Worm (Caenorhabditis elegans): ENCODE data around the gene M163.21.

The M163.21 gene

DNA sequence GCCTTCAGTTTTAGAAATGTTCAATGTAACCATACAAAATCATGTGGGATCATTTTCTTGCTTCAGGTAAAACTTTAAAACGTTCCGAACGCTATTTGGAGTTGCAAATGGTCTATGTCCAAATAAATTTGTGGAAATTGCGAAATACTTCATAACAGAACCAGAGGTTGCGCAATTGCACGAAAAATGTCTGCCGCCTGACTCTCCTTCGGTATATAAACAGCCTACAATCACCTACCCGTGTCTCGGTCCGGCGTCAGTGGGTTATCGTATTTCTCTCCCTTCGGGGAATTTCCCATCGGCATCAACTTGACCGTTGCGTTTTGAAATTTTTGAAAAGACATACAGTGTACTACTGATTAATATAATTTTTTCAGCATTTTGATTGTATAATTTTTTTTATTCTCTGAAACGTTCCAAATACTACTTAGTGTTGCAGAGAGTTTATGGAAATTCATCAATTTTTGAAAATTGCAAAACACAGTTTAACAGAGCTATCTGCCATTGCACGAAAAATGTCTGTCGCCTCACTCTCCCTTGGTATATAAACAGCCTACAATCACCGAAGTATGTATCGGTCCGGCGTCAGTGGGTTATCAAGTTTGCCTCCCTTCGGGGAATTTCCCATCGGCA, 10.1 kb downstream of the M163.21 start (continued):
- TF ChIP-seq nhr-48 (tag; optimal IDR thresholded peaks at IDR 0.05), result peak; percentile 47
- no peak for TF ChIP-seq aly-2 (tag; optimal IDR thresholded peaks at IDR 0.05)
- peak; percentile 85 for TF ChIP-seq aha-1 (tag)
- no peak for TF ChIP-seq mes-2 (tag; optimal IDR thresholded peaks at IDR 0.05; ENCODE audit: poor library complexity, severe bottlenecking)
- peak; percentile 92 for TF ChIP-seq ztf-7 (tag; optimal IDR thresholded peaks at IDR 0.05)
- TF ChIP-seq mdl-1 (tag; optimal IDR thresholded peaks at IDR 0.05), result peak in 1 of 2 experiments; percentile 1
- TF ChIP-seq ceh-32 (tag; optimal IDR thresholded peaks at IDR 0.05; ENCODE audit: poor library complexity), result no peak

DNA sequence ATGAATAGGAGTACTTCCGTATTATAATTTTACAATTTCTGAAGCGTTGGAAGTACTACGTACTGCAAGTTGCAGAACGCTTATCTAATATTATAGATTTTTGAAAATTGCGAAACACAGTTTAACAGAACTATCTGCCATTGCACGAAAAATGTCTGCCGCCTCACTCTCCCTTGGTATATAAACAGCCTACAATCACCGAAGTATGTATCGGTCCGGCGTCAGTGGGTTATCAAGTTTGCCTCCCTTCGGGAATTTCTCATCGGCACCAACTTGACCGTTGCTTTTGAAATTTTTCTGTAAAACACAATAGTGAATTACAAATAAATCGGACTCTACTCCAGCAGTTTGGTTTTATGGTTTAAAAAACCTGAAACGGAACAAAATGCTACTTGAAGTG, 10.7 kb downstream of the M163.21 start:
- TF ChIP-seq pqm-1 (tag; optimal IDR thresholded peaks at IDR 0.05), result no peak
- no peak for TF ChIP-seq vab-7 (GFP tag; IDR thresholded peaks at IDR 0.05)
- TF ChIP-seq lin-29 (GFP tag; IDR thresholded peaks at IDR 0.05), result no peak
- no peak for TF ChIP-seq ztf-7 (tag; optimal IDR thresholded peaks at IDR 0.05)
- TF ChIP-seq set-16 (GFP tag; IDR thresholded peaks at IDR 0.05), result no peak
- TF ChIP-seq nhr-237 (tag; optimal IDR thresholded peaks at IDR 0.05), result no peak
- TF ChIP-seq duxl-1 (tag; optimal IDR thresholded peaks at IDR 0.05; ENCODE audit: poor library complexity), result no peak
- TF ChIP-seq arid-1 (GFP tag; conservative IDR thresholded peaks at IDR 0.05), result no peak
- no peak for TF ChIP-seq ces-1 (GFP tag; optimal IDR thresholded peaks at IDR 0.05)
- no peak; the same call in 1 of the 2 replicates for TF ChIP-seq lin-38 (GFP tag; IDR thresholded peaks at IDR 0.05)
- TF ChIP-seq snpc-4 (tag; optimal IDR thresholded peaks at IDR 0.05), result peak; percentile 76
- TF ChIP-seq hlh-30 (tag; optimal IDR thresholded peaks at IDR 0.05; ENCODE audit: insufficient read depth), result no peak
- no peak for TF ChIP-seq skn-1 (tag; optimal IDR thresholded peaks at IDR 0.05)
- no peak for TF ChIP-seq sdz-12 (GFP tag; optimal IDR thresholded peaks at IDR 0.05)
- peak; percentile 27 for TF ChIP-seq dve-1 (tag; optimal IDR thresholded peaks at IDR 0.05; ENCODE audit: insufficient read depth)
- no peak for TF ChIP-seq mxl-2 (GFP tag; conservative IDR thresholded peaks at IDR 0.05)
- TF ChIP-seq ceh-44 (GFP tag; IDR thresholded peaks at IDR 0.05), result 0 out of 2 replicates have a peak, but pooled peaks have one; percentile 20
- no peak for TF ChIP-seq nhr-10 (tag; optimal IDR thresholded peaks at IDR 0.05)
- TF ChIP-seq lim-7 (GFP tag; IDR thresholded peaks at IDR 0.05), result peak; percentile 63; the same call in 1 of the 2 replicates
- no peak for TF ChIP-seq unc-62 (GFP tag; optimal IDR thresholded peaks at IDR 0.05 in 1 of 2)
- no peak for TF ChIP-seq unc-62 (tag; optimal IDR thresholded peaks at IDR 0.05)
- TF ChIP-seq ztf-11 (tag; optimal IDR thresholded peaks at IDR 0.05), result no peak
- no peak for TF ChIP-seq fkh-10 (GFP tag; optimal IDR thresholded peaks at IDR 0.05)
- TF ChIP-seq F26F4.8 (GFP tag; conservative IDR thresholded peaks at IDR 0.05), result no peak
- no peak for TF ChIP-seq ama-1 (optimal IDR thresholded peaks at IDR 0.05)
- TF ChIP-seq attf-4 (tag; optimal IDR thresholded peaks at IDR 0.05), result no peak
- TF ChIP-seq daf-8 (GFP tag; IDR thresholded peaks at IDR 0.05), result peak; percentile 46; the same call in 1 of the 2 replicates
- TF ChIP-seq ceh-32 (tag; optimal IDR thresholded peaks at IDR 0.05; ENCODE audit: poor library complexity), result no peak
- no peak; the same call in 1 of the 2 replicates for TF ChIP-seq T26A8.4 (GFP tag; IDR thresholded peaks at IDR 0.05)
- no peak for TF ChIP-seq mep-1 (tag; optimal IDR thresholded peaks at IDR 0.05)
- no peak for TF ChIP-seq mes-2 (tag; optimal IDR thresholded peaks at IDR 0.05; ENCODE audit: poor library complexity, severe bottlenecking)
- TF ChIP-seq Y5F2A.4 (GFP tag; optimal IDR thresholded peaks at IDR 0.05), result no peak
- no peak for TF ChIP-seq gei-8 (GFP tag; optimal IDR thresholded peaks at IDR 0.05)
- TF ChIP-seq unc-130 (GFP tag; optimal IDR thresholded peaks at IDR 0.05), result no peak
- TF ChIP-seq zip-2 (tag; optimal IDR thresholded peaks at IDR 0.05), result no peak
- TF ChIP-seq lin-1 (GFP tag; IDR thresholded peaks at IDR 0.05), result no peak
- TF ChIP-seq Y105C5A.15 (GFP tag; IDR thresholded peaks at IDR 0.05), result peak; percentile 79; the same call in 1 of the 2 replicates
- no peak for TF ChIP-seq madf-9 (GFP tag; conservative IDR thresholded peaks at IDR 0.05)
- no peak for TF ChIP-seq zip-11 (GFP tag; IDR thresholded peaks at IDR 0.05)
- no peak for TF ChIP-seq F10B5.3 (tag; optimal IDR thresholded peaks at IDR 0.05)
- TF ChIP-seq dmd-6 (GFP tag; IDR thresholded peaks at IDR 0.05), result peak; percentile 30
- TF ChIP-seq dmd-8 (GFP tag; IDR thresholded peaks at IDR 0.05), result peak; percentile 68; the same call in 1 of the 2 replicates
- TF ChIP-seq ZK546.5 (tag; optimal IDR thresholded peaks at IDR 0.05), result no peak
- TF ChIP-seq F37D6.2 (tag; optimal IDR thresholded peaks at IDR 0.05), result no peak
- TF ChIP-seq hlh-11 (tag; optimal IDR thresholded peaks at IDR 0.05), result no peak
